Fruit fly (Drosophila melanogaster): ENCODE data around the gene tutl.

Gene tutl

dm6 chr2L:4339780-4340694, 57.1 kb downstream of the tutl start:
- TF ChIP-seq CG12768 (GFP tag; optimal IDR thresholded peaks at IDR 0.05) (no peak), Hr96 (GFP tag; optimal IDR thresholded peaks at IDR 0.05) (peak; percentile 94), CG33017 (tag; optimal IDR thresholded peaks at IDR 0.05) (peak; percentile 1), cic (GFP tag; optimal IDR thresholded peaks at IDR 0.05) (peak; percentile 58), kay (GFP tag; ENCODE audit: borderline replicate concordance) (peak; percentile 55), ovo (GFP tag; optimal IDR thresholded peaks at IDR 0.05) (no peak)

DNA sequence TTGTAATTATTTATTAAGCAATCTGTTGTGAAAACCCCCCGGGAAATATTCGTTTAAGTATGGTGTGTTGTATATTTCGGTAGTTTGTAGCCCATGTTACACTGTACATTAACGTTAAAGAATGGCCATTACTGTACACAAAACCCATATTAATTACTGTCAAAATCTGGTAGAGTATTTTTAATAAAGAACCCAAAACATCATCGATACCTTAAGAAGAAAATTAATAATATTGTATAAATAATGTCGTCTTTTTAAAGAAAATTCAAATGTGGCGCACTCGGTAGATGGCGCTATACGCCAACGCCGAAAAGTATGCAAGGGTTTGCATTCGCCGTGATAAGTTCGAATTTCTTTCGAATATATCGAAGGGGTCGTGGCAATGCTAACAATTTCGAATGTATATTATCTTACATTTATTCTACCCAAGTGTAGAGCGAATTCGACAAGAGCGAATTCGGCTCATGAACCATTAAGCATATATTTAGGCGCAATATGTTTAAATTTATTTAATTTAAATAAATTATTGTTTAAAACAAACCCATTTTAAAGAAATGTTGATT, 62.7 kb downstream of the tutl start:
- TF ChIP-seq CG14711 (tag; optimal IDR thresholded peaks at IDR 0.05) (no peak), cnc (optimal IDR thresholded peaks at IDR 0.05) (no peak), bab1 (GFP tag; optimal IDR thresholded peaks at IDR 0.05) (peak; percentile 52), ovo (GFP tag; optimal IDR thresholded peaks at IDR 0.05) (no peak), kay (GFP tag; ENCODE audit: borderline replicate concordance) (no peak), pad (GFP tag; optimal IDR thresholded peaks at IDR 0.05) (peak; percentile 8), Mnt (GFP tag; optimal IDR thresholded peaks at IDR 0.05) (no peak), CG12768 (GFP tag; optimal IDR thresholded peaks at IDR 0.05) (no peak), CG7101 (tag; optimal IDR thresholded peaks at IDR 0.05) (peak; percentile 2)

DNA sequence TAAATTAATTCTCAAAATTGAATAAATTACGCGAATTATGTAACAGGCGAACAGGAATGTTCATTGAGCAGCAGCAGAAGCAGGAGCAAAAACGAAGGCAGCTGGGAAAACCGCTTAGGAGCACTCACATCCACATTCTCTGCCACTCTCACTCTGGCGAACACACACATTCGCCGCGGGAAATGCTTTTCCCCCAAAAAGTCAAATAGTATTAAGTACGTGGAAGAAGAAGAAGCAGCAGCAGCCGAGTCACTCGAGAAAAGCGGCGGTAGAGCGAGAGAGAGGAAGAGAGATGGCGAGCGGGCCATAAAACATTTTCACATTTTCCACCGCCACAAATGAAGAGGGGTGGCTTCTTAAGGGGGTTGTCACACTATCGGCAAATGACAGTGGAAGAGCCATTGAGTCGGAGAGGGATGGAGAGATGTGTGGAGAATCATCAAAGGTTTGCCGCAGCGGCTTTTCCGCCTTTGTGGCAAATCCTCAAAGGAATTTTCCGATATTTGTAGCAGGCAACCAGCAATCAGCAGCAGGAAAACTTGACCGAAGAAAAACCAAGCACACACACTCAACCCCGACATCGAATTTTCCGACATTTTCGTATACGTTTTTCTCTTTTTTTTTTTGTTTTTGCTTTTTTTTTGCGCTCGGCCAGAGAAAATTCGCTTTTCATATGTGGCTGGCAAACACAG, 63.8 kb downstream of the tutl start:
- TF ChIP-seq pad (GFP tag; optimal IDR thresholded peaks at IDR 0.05) (peak; percentile 14), kay (GFP tag; ENCODE audit: borderline replicate concordance) (no peak), Hr96 (GFP tag; optimal IDR thresholded peaks at IDR 0.05) (peak; percentile 9)

DNA sequence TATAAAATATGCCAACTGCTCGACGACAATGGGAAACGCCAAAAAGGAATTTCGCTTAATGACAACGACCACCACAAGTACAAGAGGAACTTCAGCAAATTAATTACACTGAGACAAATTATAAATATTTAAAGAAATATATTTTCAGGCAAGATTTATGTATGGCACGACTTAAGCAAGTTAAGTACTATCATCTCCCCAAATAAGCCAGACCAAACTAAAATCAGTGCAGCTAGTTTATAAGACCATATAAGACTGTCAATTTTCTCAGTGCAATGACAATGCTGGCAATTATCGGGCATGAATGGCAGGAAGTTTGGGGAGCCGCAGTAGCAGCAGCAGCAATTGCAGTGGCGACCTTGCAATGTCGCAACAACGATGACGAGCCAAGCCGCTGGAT, 65.6 kb downstream of the tutl start:
- no peak for TF ChIP-seq tj (GFP tag; optimal IDR thresholded peaks at IDR 0.05)
- no peak for TF ChIP-seq CG5204 (GFP tag; optimal IDR thresholded peaks at IDR 0.05)
- TF ChIP-seq pad (GFP tag; optimal IDR thresholded peaks at IDR 0.05), result no peak
- TF ChIP-seq CG11617 (GFP tag; optimal IDR thresholded peaks at IDR 0.05), result no peak
- TF ChIP-seq CG7045 (GFP tag; optimal IDR thresholded peaks at IDR 0.05), result no peak
- no peak for TF ChIP-seq Clk (GFP tag; optimal IDR thresholded peaks at IDR 0.05)
- TF ChIP-seq toe (GFP tag; optimal IDR thresholded peaks at IDR 0.05), result no peak
- no peak for TF ChIP-seq cnc (optimal IDR thresholded peaks at IDR 0.05)
- no peak for TF ChIP-seq Crg-1 (GFP tag; optimal IDR thresholded peaks at IDR 0.05)
- no peak for TF ChIP-seq bab1 (GFP tag; optimal IDR thresholded peaks at IDR 0.05)
- TF ChIP-seq Hr96 (GFP tag; optimal IDR thresholded peaks at IDR 0.05), result no peak
- TF ChIP-seq cic (GFP tag; optimal IDR thresholded peaks at IDR 0.05), result no peak
- no peak for TF ChIP-seq CG14711 (tag; optimal IDR thresholded peaks at IDR 0.05)

DNA sequence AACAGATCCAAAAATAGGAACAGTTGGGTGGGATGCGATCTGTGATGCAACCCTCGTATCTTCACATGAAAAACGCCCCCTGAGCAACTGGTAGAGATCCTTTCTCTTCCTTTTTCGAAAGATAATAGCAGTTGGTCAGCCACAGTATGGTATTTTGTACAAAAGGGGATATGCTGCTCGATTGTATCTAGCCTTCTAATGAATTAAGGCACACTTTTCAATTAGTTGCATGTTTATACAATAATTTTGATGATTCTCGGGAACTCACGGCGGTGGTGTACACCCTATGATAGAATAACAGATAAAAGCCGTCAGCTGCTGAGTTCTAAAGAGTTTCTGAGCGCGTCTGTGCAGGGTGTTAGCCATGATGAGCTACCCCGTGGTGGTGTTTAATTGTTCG, 66.7 kb downstream of the tutl start:
- no peak for TF ChIP-seq Mnt (GFP tag; optimal IDR thresholded peaks at IDR 0.05)
- TF ChIP-seq ovo (GFP tag; optimal IDR thresholded peaks at IDR 0.05), result no peak
- no peak for TF ChIP-seq pad (GFP tag; optimal IDR thresholded peaks at IDR 0.05)
- TF ChIP-seq bab1 (GFP tag; optimal IDR thresholded peaks at IDR 0.05), result no peak
- TF ChIP-seq toe (GFP tag; optimal IDR thresholded peaks at IDR 0.05), result no peak
- TF ChIP-seq CG12768 (GFP tag; optimal IDR thresholded peaks at IDR 0.05), result no peak
- no peak for TF ChIP-seq tj (GFP tag; optimal IDR thresholded peaks at IDR 0.05)
- no peak for TF ChIP-seq CG5204 (GFP tag; optimal IDR thresholded peaks at IDR 0.05)
- no peak for TF ChIP-seq CG11617 (GFP tag; optimal IDR thresholded peaks at IDR 0.05)
- no peak for TF ChIP-seq cic (GFP tag; optimal IDR thresholded peaks at IDR 0.05)
- TF ChIP-seq CG33017 (tag; optimal IDR thresholded peaks at IDR 0.05), result no peak
- no peak for TF ChIP-seq cnc (optimal IDR thresholded peaks at IDR 0.05)
- no peak for TF ChIP-seq Clk (GFP tag; optimal IDR thresholded peaks at IDR 0.05)
- no peak for TF ChIP-seq Crg-1 (GFP tag; optimal IDR thresholded peaks at IDR 0.05)
- TF ChIP-seq kay (GFP tag; ENCODE audit: borderline replicate concordance), result no peak

dm6 chr2L:4350683-4351324, 67.9 kb downstream of the tutl start:
- TF ChIP-seq toe (GFP tag; optimal IDR thresholded peaks at IDR 0.05) (no peak), pad (GFP tag; optimal IDR thresholded peaks at IDR 0.05) (no peak), cnc (optimal IDR thresholded peaks at IDR 0.05) (no peak), tj (GFP tag; optimal IDR thresholded peaks at IDR 0.05) (no peak), CG5204 (GFP tag; optimal IDR thresholded peaks at IDR 0.05) (no peak), CG33017 (tag; optimal IDR thresholded peaks at IDR 0.05) (no peak), CG11617 (GFP tag; optimal IDR thresholded peaks at IDR 0.05) (no peak), cic (GFP tag; optimal IDR thresholded peaks at IDR 0.05) (no peak), bab1 (GFP tag; optimal IDR thresholded peaks at IDR 0.05) (no peak), Clk (GFP tag; optimal IDR thresholded peaks at IDR 0.05) (no peak), CG14711 (tag; optimal IDR thresholded peaks at IDR 0.05) (no peak), kay (GFP tag; ENCODE audit: borderline replicate concordance) (no peak), CG12768 (GFP tag; optimal IDR thresholded peaks at IDR 0.05) (no peak), CG7101 (tag; optimal IDR thresholded peaks at IDR 0.05) (no peak), Crg-1 (GFP tag; optimal IDR thresholded peaks at IDR 0.05) (no peak)
